Fruit fly (Drosophila melanogaster) whole organism, prepupa: ENCODE measurements around the gene CG17660.

ENCODE experiments used
- Blimp-1 ChIP-seq: fragments of 200-800 bp; sonication (Bioruptor generic); optimal IDR thresholded peaks from 3 replicates; lab custom pipeline; 2017; ENCODE audit warnings: missing biosample characterization, missing genetic modification characterization, mild to moderate bottlenecking, moderate library complexity, missing genetic modification reagents
- CG10631 ChIP-seq: fragments of 200-800 bp; sonication (Bioruptor generic); optimal IDR thresholded peaks from 2 replicates; lab custom pipeline; 2016; ENCODE audit warnings: missing biosample characterization, missing genetic modification characterization
- CG11294 ChIP-seq: fragments of 200-800 bp; sonication (Bioruptor generic); IDR thresholded peaks from 2 replicates; pipeline ENCODE4 v1.3.6; 2022; ENCODE audit warnings: missing biosample characterization, missing genetic modification characterization
- CG11762 ChIP-seq: fragments of 200-800 bp; sonication (Bioruptor generic); optimal IDR thresholded peaks from 3 replicates; lab custom pipeline; 2016; ENCODE audit warnings: missing biosample characterization, missing genetic modification characterization; ENCODE audit not compliant: insufficient read depth
- CG11902 ChIP-seq: fragments of 200-800 bp; sonication (Bioruptor generic); optimal IDR thresholded peaks from 3 replicates; lab custom pipeline; 2016; ENCODE audit warnings: missing biosample characterization, missing genetic modification characterization
- CG15336 ChIP-seq: fragments of 200-800 bp; sonication (Bioruptor generic); IDR thresholded peaks from 2 replicates; pipeline ENCODE4 v1.3.6; 2022; ENCODE audit warnings: missing biosample characterization, missing genetic modification characterization
- CG1621 ChIP-seq: fragments of 200-800 bp; sonication (Bioruptor generic); optimal IDR thresholded peaks from 3 replicates; lab custom pipeline; 2018; ENCODE audit warnings: missing biosample characterization, mild to moderate bottlenecking, missing genetic modification characterization
- CG16779 ChIP-seq: fragments of 200-800 bp; sonication (Bioruptor generic); optimal IDR thresholded peaks from 3 replicates; lab custom pipeline; 2017; ENCODE audit warnings: missing biosample characterization, mild to moderate bottlenecking, missing genetic modification characterization
- CG3032 ChIP-seq: fragments of 200-800 bp; optimal IDR thresholded peaks from 2 replicates; lab custom pipeline; 2019; ENCODE audit warnings: missing biosample characterization, mild to moderate bottlenecking, missing genetic modification characterization, moderate library complexity
- CG32006 ChIP-seq: fragments of 200-800 bp; sonication (Bioruptor generic); optimal IDR thresholded peaks from 3 replicates; lab custom pipeline; 2017; ENCODE audit warnings: missing biosample characterization, mild to moderate bottlenecking, missing genetic modification characterization
- CG34406 ChIP-seq: fragments of 200-800 bp; sonication (Bioruptor generic); optimal IDR thresholded peaks from 3 replicates; lab custom pipeline; 2016; ENCODE audit warnings: missing biosample characterization, missing genetic modification characterization
- CG3919 ChIP-seq: fragments of 200-800 bp; sonication (Bioruptor generic); optimal IDR thresholded peaks from 3 replicates; lab custom pipeline; 2016; ENCODE audit warnings: missing biosample characterization, missing genetic modification characterization
- CG4318 ChIP-seq: fragments of 200-800 bp; sonication (Bioruptor generic); optimal IDR thresholded peaks from 3 replicates; lab custom pipeline; 2017; ENCODE audit warnings: missing biosample characterization, mild to moderate bottlenecking, missing genetic modification characterization
- CG6163 ChIP-seq: fragments of 200-800 bp; sonication (Bioruptor generic); IDR thresholded peaks from 3 replicates; pipeline ENCODE4 v1.3.6; 2022; ENCODE audit warnings: missing biosample characterization, missing genetic modification characterization
- CG6276 ChIP-seq: fragments of 200-800 bp; sonication (Bioruptor generic); optimal IDR thresholded peaks from 2 replicates; lab custom pipeline; 2017; ENCODE audit warnings: missing biosample characterization, mild to moderate bottlenecking, missing genetic modification characterization
- CG6792 ChIP-seq: fragments of 200-800 bp; sonication (Bioruptor generic); optimal IDR thresholded peaks from 3 replicates; lab custom pipeline; 2016; ENCODE audit warnings: missing biosample characterization, missing genetic modification characterization
- CG6854 ChIP-seq: fragments of 200-800 bp; sonication (Bioruptor generic); optimal IDR thresholded peaks from 2 replicates; lab custom pipeline; 2017; ENCODE audit warnings: missing biosample characterization, mild to moderate bottlenecking, missing genetic modification characterization
- CG7368 ChIP-seq: fragments of 200-800 bp; sonication (Bioruptor generic); optimal IDR thresholded peaks from 3 replicates; lab custom pipeline; 2016; ENCODE audit warnings: missing biosample characterization, missing genetic modification characterization
- CG8119 ChIP-seq: fragments of 200-800 bp; sonication (Bioruptor generic); IDR thresholded peaks from 3 replicates; pipeline ENCODE4 v1.3.6; 2022; ENCODE audit warnings: missing biosample characterization, missing genetic modification characterization
- CG8319 ChIP-seq: fragments of 200-800 bp; sonication (Bioruptor generic); optimal IDR thresholded peaks from 3 replicates; lab custom pipeline; 2016; ENCODE audit warnings: missing biosample characterization, missing genetic modification characterization
- CG9139 ChIP-seq: fragments of 200-800 bp; sonication (Bioruptor generic); optimal IDR thresholded peaks from 3 replicates; lab custom pipeline; 2017; ENCODE audit warnings: missing biosample characterization, mild to moderate bottlenecking, missing genetic modification characterization
- Eip93F ChIP-seq: fragments of 200-800 bp; sonication (Bioruptor generic); optimal IDR thresholded peaks from 2 replicates; lab custom pipeline; 2016; ENCODE audit warnings: missing biosample characterization, mild to moderate bottlenecking, missing genetic modification characterization
- Ets21C ChIP-seq: fragments of 200-800 bp; sonication (Bioruptor generic); optimal IDR thresholded peaks from 3 replicates; lab custom pipeline; 2016; ENCODE audit warnings: missing biosample characterization, missing genetic modification characterization
- Ets96B ChIP-seq: fragments of 200-800 bp; optimal IDR thresholded peaks from 2 replicates; lab custom pipeline; 2019; ENCODE audit warnings: missing biosample characterization, mild to moderate bottlenecking, missing genetic modification characterization, moderate library complexity
- Gug ChIP-seq: fragments of 200-800 bp; sonication (Bioruptor generic); IDR thresholded peaks from 2 replicates; pipeline ENCODE4 v1.3.6; 2022; ENCODE audit warnings: missing biosample characterization, missing genetic modification characterization
- Hr38 ChIP-seq: sonication (Bioruptor generic); optimal IDR thresholded peaks from 2 replicates; lab custom pipeline; 2016; ENCODE audit warnings: missing biosample characterization, missing genetic modification characterization
- Hr39 ChIP-seq: fragments of 200-800 bp; sonication (Bioruptor generic); optimal IDR thresholded peaks from 2 replicates; lab custom pipeline; 2016; ENCODE audit warnings: missing biosample characterization, missing genetic modification characterization
- Hr4 ChIP-seq: fragments of 200-800 bp; sonication (Bioruptor generic); optimal IDR thresholded peaks from 3 replicates; lab custom pipeline; 2016; ENCODE audit warnings: missing biosample characterization, missing genetic modification characterization
- Lpt ChIP-seq: fragments of 200-800 bp; sonication (Bioruptor generic); optimal IDR thresholded peaks from 3 replicates; lab custom pipeline; 2016; ENCODE audit warnings: missing biosample characterization, missing genetic modification characterization
- Met ChIP-seq: fragments of 200-800 bp; sonication (Bioruptor generic); optimal IDR thresholded peaks from 3 replicates; lab custom pipeline; 2016; ENCODE audit warnings: missing biosample characterization, missing genetic modification characterization
- Sox14 ChIP-seq: fragments of 200-800 bp; sonication (Bioruptor generic); optimal IDR thresholded peaks from 3 replicates; lab custom pipeline; 2016; ENCODE audit warnings: missing biosample characterization, missing genetic modification characterization
- Sox15 ChIP-seq: fragments of 200-800 bp; sonication (Bioruptor generic); optimal IDR thresholded peaks from 3 replicates; lab custom pipeline; 2016; ENCODE audit warnings: missing biosample characterization, missing genetic modification characterization
- cyc ChIP-seq: fragments of 200-800 bp; sonication (Bioruptor generic); optimal IDR thresholded peaks from 3 replicates; lab custom pipeline; 2016; ENCODE audit warnings: missing biosample characterization, missing genetic modification characterization
- dac ChIP-seq: fragments of 200-800 bp; sonication (Bioruptor generic); optimal IDR thresholded peaks from 2 replicates; lab custom pipeline; 2017; ENCODE audit warnings: missing biosample characterization, mild to moderate bottlenecking, missing genetic modification characterization
- dsx ChIP-seq: fragments of 200-800 bp; optimal IDR thresholded peaks from 3 replicates; lab custom pipeline; 2019; ENCODE audit warnings: missing biosample characterization, mild to moderate bottlenecking, missing genetic modification characterization, moderate library complexity; ENCODE audit not compliant: poor library complexity, severe bottlenecking
- fd59A ChIP-seq: fragments of 200-800 bp; sonication (Bioruptor generic); optimal IDR thresholded peaks from 2 replicates; lab custom pipeline; 2017; ENCODE audit warnings: missing biosample characterization, mild to moderate bottlenecking, missing genetic modification characterization, missing genetic modification reagents
- fd85E ChIP-seq: fragments of 200-800 bp; sonication (Bioruptor generic); optimal IDR thresholded peaks from 3 replicates; lab custom pipeline; 2016; ENCODE audit warnings: missing biosample characterization, missing genetic modification characterization
- net ChIP-seq: fragments of 200-800 bp; sonication (Bioruptor generic); optimal IDR thresholded peaks from 3 replicates; lab custom pipeline; 2016; ENCODE audit warnings: missing biosample characterization, missing genetic modification characterization
- pdm3 ChIP-seq: fragments of 200-800 bp; sonication (Bioruptor generic); optimal IDR thresholded peaks from 3 replicates; lab custom pipeline; 2016; ENCODE audit warnings: missing biosample characterization, missing genetic modification characterization
- ss ChIP-seq, 2 experiments: fragments of 200-800 bp; sonication (Bioruptor generic); optimal IDR thresholded peaks; 2 replicates in 1 of 2; 3 replicates in 1 of 2; lab custom pipeline; 2017 to 2018; ENCODE audit warnings: mild to moderate bottlenecking in 2 of 2, missing biosample characterization in 2 of 2, missing genetic modification characterization in 2 of 2, moderate library complexity in 1 of 2
- svp ChIP-seq: fragments of 200-800 bp; sonication (Bioruptor generic); peaks from one replicate; lab custom pipeline; 2016; ENCODE audit warnings: missing biosample characterization, missing genetic modification characterization
- topi ChIP-seq: fragments of 200-800 bp; sonication (Bioruptor generic); optimal IDR thresholded peaks from 3 replicates; lab custom pipeline; 2016; ENCODE audit warnings: missing biosample characterization, missing genetic modification characterization
- vri ChIP-seq: fragments of 200-800 bp; sonication (Bioruptor generic); optimal IDR thresholded peaks from 3 replicates; lab custom pipeline; 2016; ENCODE audit warnings: missing biosample characterization, mild to moderate bottlenecking, missing genetic modification characterization

Gene CG17660

DNA sequence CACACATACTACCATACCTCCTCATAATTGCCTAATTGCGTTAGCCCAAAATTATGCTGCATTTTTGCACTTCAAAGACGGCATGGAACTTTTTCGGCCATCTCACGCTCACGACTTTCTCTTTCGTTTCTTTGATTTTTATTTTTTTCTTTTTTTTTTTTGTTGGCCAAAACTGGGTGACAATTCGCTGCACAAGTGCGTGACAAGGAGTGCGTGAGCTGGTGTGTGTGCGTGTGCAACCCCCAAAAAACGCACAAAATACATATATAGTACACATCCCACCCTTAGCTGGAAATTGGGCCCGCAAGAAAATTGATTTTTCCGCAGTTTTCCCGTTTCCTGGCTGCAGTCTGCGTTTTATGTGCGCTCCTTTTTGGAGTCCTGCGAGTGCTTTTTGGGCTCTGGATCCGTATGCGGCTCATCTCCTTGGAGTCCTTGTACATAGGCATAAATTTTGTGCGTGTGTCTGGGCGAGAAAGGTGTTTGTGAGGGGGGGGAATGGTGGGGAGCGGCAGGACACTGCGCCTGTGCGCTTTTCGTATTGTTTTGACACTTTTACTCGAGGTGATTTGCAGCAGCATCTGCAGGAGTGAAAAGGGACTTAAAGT is 38.0 kb downstream of the CG17660 start:
- no peak for TF ChIP-seq Hr4
- no peak for TF ChIP-seq cyc (GFP tag; lab: Kevin White, UChicago)
- TF ChIP-seq, all 60 proteins: peak for 0

dm6 chr2L:1670421-1670820 is 39.8 kb downstream of the CG17660 start:
- TF ChIP-seq CG15336 (GFP tag; lab: Robert Waterston, UW) (no peak), topi (no peak), cyc (GFP tag; lab: Kevin White, UChicago) (no peak), CG6276 (no peak), CG4318 (GFP tag; lab: Kevin White, UChicago) (no peak), Hr4 (no peak), CG3919 (no peak), CG11902 (GFP tag; lab: Kevin White, UChicago) (no peak), Lpt (no peak), net (GFP tag; lab: Kevin White, UChicago) (no peak), Sox14 (no peak), CG16779 (tag; lab: Kevin White, UChicago) (no peak), Hr38 (GFP tag; lab: Kevin White, UChicago) (no peak), CG9139 (GFP tag; lab: Kevin White, UChicago) (no peak), CG7368 (GFP tag; lab: Kevin White, UChicago) (no peak), Blimp-1 (no peak), CG11762 (GFP tag; lab: Kevin White, UChicago) (no peak), CG6854 (GFP tag; lab: Kevin White, UChicago) (no peak), Sox15 (no peak)
- TF ChIP-seq, all 60 proteins: peak for 0

- TF ChIP-seq ss (GFP tag; optimal IDR thresholded peaks at IDR 0.05; lab: Kevin White, UChicago) (peak; percentile 3 to 55), CG34406 (GFP tag; lab: Kevin White, UChicago) (no peak), svp (peak; percentile 48), vri (GFP tag; lab: Kevin White, UChicago) (peak; percentile 99), CG3032 (peak; percentile 4), CG32006 (GFP tag; lab: Kevin White, UChicago) (peak; percentile 17), Gug (GFP tag; lab: Robert Waterston, UW) (no peak), CG11902 (GFP tag; lab: Kevin White, UChicago) (no peak), Hr4 (no peak), CG8119 (GFP tag; lab: Robert Waterston, UW) (peak; percentile 63), Sox14 (peak; percentile 4), CG11762 (GFP tag; lab: Kevin White, UChicago) (no peak), CG6163 (GFP tag; lab: Robert Waterston, UW) (peak; percentile 42; the same call in 1 of the 3 replicates), dsx (GFP tag; lab: Kevin White, UChicago) (peak; percentile 26), Ets21C (no peak), Ets96B (tag; lab: Kevin White, UChicago) (peak; percentile 10), CG1621 (tag; lab: Kevin White, UChicago) (no peak)
Measured at dm6 chr2L:1669316-1670027, 40.7 kb downstream of the CG17660 start.

- TF ChIP-seq dac (no peak), topi (peak; percentile 60), Blimp-1 (peak; percentile 32), CG8119 (GFP tag; lab: Robert Waterston, UW) (no peak), pdm3 (GFP tag; lab: Kevin White, UChicago) (peak; percentile 4), CG6792 (GFP tag; lab: Kevin White, UChicago) (no peak), CG1621 (tag; lab: Kevin White, UChicago) (no peak), CG11902 (GFP tag; lab: Kevin White, UChicago) (no peak), Hr39 (GFP tag; lab: Kevin White, UChicago) (peak; percentile 47), fd85E (no peak), Eip93F (GFP tag; lab: Kevin White, UChicago) (no peak), CG34406 (GFP tag; lab: Kevin White, UChicago) (no peak), CG6163 (GFP tag; lab: Robert Waterston, UW) (peak; percentile 49; the same call in 1 of the 3 replicates), Gug (GFP tag; lab: Robert Waterston, UW) (no peak), CG10631 (no peak), Hr4 (no peak), Met (GFP tag; lab: Kevin White, UChicago) (peak; percentile 57), CG11294 (GFP tag; lab: Robert Waterston, UW) (no peak), CG3919 (no peak), dsx (GFP tag; lab: Kevin White, UChicago) (no peak), fd59A (no peak), CG8319 (no peak), CG9139 (GFP tag; lab: Kevin White, UChicago) (no peak)
Measured at dm6 chr2L:1668616-1669020, 41.6 kb downstream of the CG17660 start.
